Worm (Caenorhabditis elegans) whole organism, L1 larva: Measurements from ENCODE around the gene nprl-3.

ENCODE experiments used
- C34B4.2 ChIP-seq: sonication (generic microtip); optimal IDR thresholded peaks from 2 replicates; lab custom pipeline; 2017; ENCODE audit warnings: mild to moderate bottlenecking, missing genetic modification characterization, missing compliant biosample characterization
- ceh-90 ChIP-seq: sonication (generic microtip); optimal IDR thresholded peaks from 2 replicates; lab custom pipeline; 2016; ENCODE audit warnings: missing genetic modification characterization, missing compliant biosample characterization
- ces-1 ChIP-seq: fragments of 150-350 bp; optimal IDR thresholded peaks from 2 replicates; lab custom pipeline; 2014; ENCODE audit warnings: missing biosample characterization, missing genetic modification reagents, missing genetic modification characterization
- nhr-28 ChIP-seq: fragments of 150-350 bp; optimal IDR thresholded peaks from 2 replicates; lab custom pipeline; 2014; ENCODE audit warnings: missing biosample characterization, missing genetic modification characterization
- unc-30 ChIP-seq: sonication (generic microtip); optimal IDR thresholded peaks from 2 replicates; lab custom pipeline; 2017; ENCODE audit warnings: missing biosample characterization, missing genetic modification characterization

DNA sequence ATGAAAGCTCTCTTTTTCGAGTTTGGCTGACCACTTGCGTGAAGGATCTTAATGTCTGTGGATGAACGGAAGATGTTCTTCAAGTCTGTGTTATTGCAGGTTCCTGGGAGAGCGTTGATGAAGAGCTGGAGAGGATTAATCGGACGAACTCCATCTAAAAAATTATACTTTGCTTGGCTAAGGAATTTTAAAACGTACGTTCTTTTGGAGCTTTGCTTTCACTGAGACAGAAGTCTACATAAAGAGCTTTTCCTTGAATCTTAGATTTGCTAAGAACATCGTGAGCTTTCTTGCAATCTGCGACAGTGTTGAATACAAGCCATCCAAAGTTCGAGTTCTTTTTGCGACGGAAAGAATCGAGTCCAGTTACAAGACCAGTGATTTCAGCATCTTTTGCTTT is 10.0 kb upstream of the nprl-3 start:
- TF ChIP-seq unc-30 (tag; lab: Kevin White, UChicago) (no peak), nhr-28 (no peak), ceh-90 (tag; lab: Kevin White, UChicago) (no peak), ces-1 (GFP tag; lab: Kevin White, UChicago) (no peak), C34B4.2 (tag; lab: Kevin White, UChicago) (no peak)
